Worm (Caenorhabditis elegans): Measurements from ENCODE around the gene acp-4.

- TF ChIP-seq T22C8.4 (GFP tag; IDR thresholded peaks at IDR 0.05) = no peak
- no peak for TF ChIP-seq ztf-23 (GFP tag; IDR thresholded peaks at IDR 0.05)
- no peak for TF ChIP-seq flt-1 (GFP tag; IDR thresholded peaks at IDR 0.05)
- TF ChIP-seq klf-2 (GFP tag; conservative IDR thresholded peaks at IDR 0.05) = no peak
These were observed 21.9 kb upstream of the acp-4 start for ce11 chrII:8456681-8457389.
